Worm (Caenorhabditis elegans) whole organism, late embryonic: Measurements from ENCODE around the gene T27E7.9.

Experiments used
- F13H6.1 ChIP-seq: sonication (generic microtip); optimal IDR thresholded peaks from 2 replicates; lab custom pipeline; 2016; ENCODE audit warnings: missing genetic modification characterization, missing compliant biosample characterization
- K02D7.2 ChIP-seq: sonication (generic microtip); optimal IDR thresholded peaks from 2 replicates; lab custom pipeline; 2017; ENCODE audit warnings: mild to moderate bottlenecking, missing genetic modification characterization, missing compliant biosample characterization
- ahr-1 ChIP-seq: sonication (generic microtip); optimal IDR thresholded peaks from 2 replicates; lab custom pipeline; 2016; ENCODE audit warnings: missing genetic modification characterization, missing compliant biosample characterization
- ama-1 ChIP-seq: fragments of 150-350 bp; optimal IDR thresholded peaks from 2 replicates; lab custom pipeline; 2014
- ceh-48 ChIP-seq: sonication (generic microtip); optimal IDR thresholded peaks from 2 replicates; lab custom pipeline; 2016; ENCODE audit warnings: missing genetic modification characterization, inconsistent platforms, missing compliant biosample characterization
- dve-1 ChIP-seq: sonication (generic microtip); optimal IDR thresholded peaks from 2 replicates; lab custom pipeline; 2017; ENCODE audit warnings: antibody characterized with exemption, mild to moderate bottlenecking, missing genetic modification characterization, missing compliant biosample characterization
- elt-4 ChIP-seq: sonication (generic microtip); optimal IDR thresholded peaks from 2 replicates; lab custom pipeline; 2016; ENCODE audit warnings: missing genetic modification characterization, missing compliant biosample characterization
- eyg-1 ChIP-seq: sonication (generic microtip); optimal IDR thresholded peaks from 2 replicates; lab custom pipeline; 2016; ENCODE audit warnings: missing genotype, missing genetic modification characterization, missing compliant biosample characterization
- fkh-6 ChIP-seq: sonication (generic microtip); optimal IDR thresholded peaks from 2 replicates; lab custom pipeline; 2016; ENCODE audit warnings: missing genetic modification characterization, missing compliant biosample characterization
- hlh-30 ChIP-seq: sonication (generic microtip); optimal IDR thresholded peaks from 2 replicates; lab custom pipeline; 2017; ENCODE audit warnings: antibody characterized with exemption, missing genetic modification characterization, missing compliant biosample characterization; ENCODE audit not compliant: insufficient read depth
- lin-11 ChIP-seq: fragments of 200-800 bp; sonication (Bioruptor generic); optimal IDR thresholded peaks from 2 replicates; lab custom pipeline; 2018; ENCODE audit warnings: mild to moderate bottlenecking, missing genetic modification characterization, missing compliant biosample characterization
- nfya-1 ChIP-seq: sonication (generic microtip); optimal IDR thresholded peaks from 2 replicates; lab custom pipeline; 2017; ENCODE audit warnings: missing genetic modification characterization, mild to moderate bottlenecking, missing compliant biosample characterization, antibody characterized with exemption, moderate library complexity
- sdc-2 ChIP-seq: sonication (generic microtip); optimal IDR thresholded peaks from 2 replicates; lab custom pipeline; 2016; ENCODE audit warnings: missing genotype, missing genetic modification characterization, missing compliant biosample characterization
- sox-4 ChIP-seq: sonication (generic microtip); optimal IDR thresholded peaks from 2 replicates; lab custom pipeline; 2017; ENCODE audit warnings: mild to moderate bottlenecking, missing genetic modification characterization, inconsistent platforms, missing compliant biosample characterization
- syd-9 ChIP-seq: sonication (generic microtip); optimal IDR thresholded peaks from 2 replicates; lab custom pipeline; 2016; ENCODE audit warnings: mild to moderate bottlenecking, missing genetic modification characterization, moderate library complexity, missing compliant biosample characterization
- tbx-2 ChIP-seq: sonication (generic microtip); optimal IDR thresholded peaks from 2 replicates; lab custom pipeline; 2016; ENCODE audit warnings: missing genetic modification characterization, missing compliant biosample characterization
- unc-42 ChIP-seq: sonication (generic microtip); optimal IDR thresholded peaks from 2 replicates; lab custom pipeline; 2016; ENCODE audit warnings: missing genotype, missing genetic modification characterization, missing compliant biosample characterization
- unc-55 ChIP-seq: sonication (generic microtip); optimal IDR thresholded peaks from 2 replicates; lab custom pipeline; 2017; ENCODE audit warnings: missing biosample characterization, missing genetic modification reagents, missing genetic modification characterization

T27E7.9 gene

ce11 chrIV:14505066-14505465, 44.1 kb downstream of the T27E7.9 start, which contains the start of gene tag-273:
Gene tag-273 (minus strand): TSS chrIV:14505166.
- TF ChIP-seq dve-1 (tag; lab: Kevin White, UChicago) = no peak
- no peak for TF ChIP-seq unc-55 (GFP tag; lab: Kevin White, UChicago)
- no peak for TF ChIP-seq sdc-2 (tag; lab: Kevin White, UChicago)
- TF ChIP-seq ceh-48 (tag; lab: Kevin White, UChicago) = no peak
- no peak for TF ChIP-seq eyg-1 (tag; lab: Kevin White, UChicago)
- TF ChIP-seq nfya-1 (tag; lab: Kevin White, UChicago) = no peak
- no peak for TF ChIP-seq elt-4
- TF ChIP-seq tbx-2 (tag; lab: Kevin White, UChicago) = no peak
- no peak for TF ChIP-seq fkh-6 (tag; lab: Kevin White, UChicago)
- no peak for TF ChIP-seq F13H6.1 (tag; lab: Kevin White, UChicago)
- no peak for TF ChIP-seq hlh-30 (tag; lab: Kevin White, UChicago)
- no peak for TF ChIP-seq lin-11 (tag; lab: Kevin White, UChicago)
- TF ChIP-seq K02D7.2 = no peak
- no peak for TF ChIP-seq syd-9 (tag; lab: Kevin White, UChicago)
- no peak for TF ChIP-seq sox-4 (tag; lab: Kevin White, UChicago)
- TF ChIP-seq unc-42 = no peak
- no peak for TF ChIP-seq ahr-1 (tag; lab: Kevin White, UChicago)
- TF ChIP-seq ama-1 = no peak
- TF ChIP-seq, all 69 proteins: peak for 0
